Fruit fly (Drosophila melanogaster) whole organism, embryonic: Measurements from ENCODE around the gene CG13465.

Source experiments
- Adf1 ChIP-seq: fragments of 200-800 bp; sonication (Bioruptor generic); IDR thresholded peaks from 2 replicates; pipeline ENCODE4 v1.3.6; 2022; ENCODE audit warnings: missing biosample characterization, missing genetic modification characterization
- CG10431 ChIP-seq: fragments of 200-800 bp; sonication (Bioruptor generic); optimal IDR thresholded peaks from 3 replicates; lab custom pipeline; 2018; ENCODE audit warnings: missing biosample characterization, mild to moderate bottlenecking, missing genetic modification characterization
- CG12236 ChIP-seq: fragments of 200-800 bp; sonication (Bioruptor generic); optimal IDR thresholded peaks from 2 replicates; lab custom pipeline; 2016; ENCODE audit warnings: missing biosample characterization, missing genetic modification characterization
- CG12942 ChIP-seq: fragments of 200-800 bp; sonication (Bioruptor generic); optimal IDR thresholded peaks from 3 replicates; lab custom pipeline; 2016; ENCODE audit warnings: missing biosample characterization, missing genetic modification characterization
- CG13296 ChIP-seq: fragments of 200-800 bp; sonication (Bioruptor generic); optimal IDR thresholded peaks from 3 replicates; lab custom pipeline; 2018; ENCODE audit warnings: missing biosample characterization, mild to moderate bottlenecking, missing genetic modification characterization
- CG14050 ChIP-seq: fragments of 200-800 bp; sonication (Bioruptor generic); IDR thresholded peaks from 3 replicates; pipeline ENCODE4 v1.3.6; 2022; ENCODE audit warnings: missing biosample characterization, missing genetic modification characterization
- CG15514 ChIP-seq: fragments of 200-800 bp; sonication (Bioruptor generic); optimal IDR thresholded peaks from 3 replicates; lab custom pipeline; 2017; ENCODE audit warnings: missing biosample characterization, missing genetic modification characterization, mild to moderate bottlenecking, moderate library complexity, missing genetic modification reagents
- CG15601 ChIP-seq: fragments of 200-800 bp; sonication (Bioruptor generic); optimal IDR thresholded peaks from 3 replicates; lab custom pipeline; 2019; ENCODE audit warnings: missing biosample characterization, mild to moderate bottlenecking, missing genetic modification characterization, moderate library complexity
- CG15696 ChIP-seq: fragments of 200-800 bp; sonication (Bioruptor generic); optimal IDR thresholded peaks from 2 replicates; lab custom pipeline; 2019; ENCODE audit warnings: missing biosample characterization, mild to moderate bottlenecking, missing genetic modification characterization, moderate library complexity
- CG17328 ChIP-seq: fragments of 200-800 bp; sonication (Bioruptor generic); IDR thresholded peaks from 2 replicates; pipeline ENCODE4 v1.3.6; 2022; ENCODE audit warnings: missing biosample characterization, missing genetic modification characterization
- CG18011 ChIP-seq: fragments of 200-800 bp; sonication (Bioruptor generic); optimal IDR thresholded peaks from 2 replicates; lab custom pipeline; 2017; ENCODE audit warnings: missing biosample characterization, missing genetic modification characterization, mild to moderate bottlenecking, moderate library complexity, missing genotype
- CG2202 ChIP-seq: fragments of 200-800 bp; sonication (Bioruptor generic); optimal IDR thresholded peaks from 2 replicates; lab custom pipeline; 2018; ENCODE audit warnings: missing biosample characterization, mild to moderate bottlenecking, missing genetic modification characterization
- CG30020 ChIP-seq: fragments of 200-800 bp; optimal IDR thresholded peaks from 2 replicates; lab custom pipeline; 2019; ENCODE audit warnings: missing biosample characterization, mild to moderate bottlenecking, missing genetic modification characterization, moderate library complexity
- CG3726 ChIP-seq: fragments of 200-800 bp; sonication (Bioruptor generic); IDR thresholded peaks from 3 replicates; pipeline ENCODE4, ENCODE4 v1.3.6; 2022; ENCODE audit warnings: missing biosample characterization, missing genetic modification characterization
- CG6272 ChIP-seq: fragments of 200-800 bp; sonication (Bioruptor generic); IDR thresholded peaks from 2 replicates; pipeline ENCODE4 v1.3.6; 2022; ENCODE audit warnings: missing biosample characterization, missing genetic modification characterization
- CG7372 ChIP-seq: fragments of 200-800 bp; sonication (Bioruptor generic); IDR thresholded peaks from 2 replicates; pipeline ENCODE4 v1.3.6; 2022; ENCODE audit warnings: missing biosample characterization, missing genetic modification characterization
- CG9876 ChIP-seq: fragments of 200-800 bp; sonication (Bioruptor generic); optimal IDR thresholded peaks from 2 replicates; lab custom pipeline; 2016; ENCODE audit warnings: missing biosample characterization, missing genetic modification characterization
- D19A ChIP-seq: fragments of 200-800 bp; optimal IDR thresholded peaks from 3 replicates; lab custom pipeline; 2019; ENCODE audit warnings: missing biosample characterization, mild to moderate bottlenecking, missing genetic modification characterization, moderate library complexity
- E2f1 ChIP-seq: fragments of 200-800 bp; sonication (Bioruptor generic); IDR thresholded peaks from 2 replicates; pipeline ENCODE4 v1.3.6; 2022; ENCODE audit warnings: missing biosample characterization, missing genetic modification characterization
- Lhr ChIP-seq: fragments of 200-800 bp; sonication (Bioruptor generic); optimal IDR thresholded peaks from 3 replicates; lab custom pipeline; 2017; ENCODE audit warnings: mild to moderate bottlenecking, missing biosample characterization, missing genetic modification reagents, missing genetic modification characterization
- Lpt ChIP-seq: fragments of >200 bp; optimal IDR thresholded peaks from 2 replicates; lab custom pipeline; 2018; ENCODE audit warnings: missing biosample characterization, missing genetic modification characterization
- Mad ChIP-seq: fragments of 200-800 bp; sonication (Bioruptor generic); optimal IDR thresholded peaks from 2 replicates; lab custom pipeline; 2016; ENCODE audit warnings: missing biosample characterization, missing genetic modification characterization
- Meics ChIP-seq: fragments of 200-800 bp; sonication (Bioruptor generic); optimal IDR thresholded peaks from 2 replicates; lab custom pipeline; 2017; ENCODE audit warnings: missing biosample characterization, mild to moderate bottlenecking, missing genetic modification characterization
- NFAT ChIP-seq: fragments of 200-800 bp; sonication (Bioruptor generic); IDR thresholded peaks from 2 replicates; pipeline ENCODE4 v1.3.6; 2022; ENCODE audit warnings: missing biosample characterization, missing genetic modification characterization
- Oaz ChIP-seq: fragments of 200-800 bp; sonication (Bioruptor generic); IDR thresholded peaks from 2 replicates; pipeline ENCODE4 v1.3.6; 2022; ENCODE audit warnings: missing biosample characterization, missing genetic modification characterization
- Opbp ChIP-seq: fragments of 200-800 bp; sonication (Bioruptor generic); IDR thresholded peaks from 3 replicates; pipeline ENCODE4 v1.3.6; 2022; ENCODE audit warnings: missing biosample characterization, missing genetic modification characterization; ENCODE audit not compliant: partially characterized antibody
- Scr ChIP-seq: fragments of 200-800 bp; sonication (Bioruptor generic); IDR thresholded peaks from 2 replicates; pipeline ENCODE4 v1.3.6; 2022; ENCODE audit warnings: missing biosample characterization, missing genetic modification characterization; ENCODE audit not compliant: partially characterized antibody
- Sox102F ChIP-seq: fragments of 200-800 bp; sonication (Bioruptor generic); optimal IDR thresholded peaks from 2 replicates; lab custom pipeline; 2018; ENCODE audit warnings: missing biosample characterization, mild to moderate bottlenecking, missing genetic modification characterization, moderate library complexity
- Xrp1 ChIP-seq: fragments of 200-800 bp; sonication (Bioruptor generic); IDR thresholded peaks from 2 replicates; pipeline ENCODE4 v1.3.6; 2022; ENCODE audit warnings: missing biosample characterization, missing genetic modification characterization
- ato ChIP-seq: fragments of 200-800 bp; sonication (Bioruptor generic); IDR thresholded peaks from 2 replicates; pipeline ENCODE4 v1.3.6; 2022; ENCODE audit warnings: missing biosample characterization, missing genetic modification characterization; ENCODE audit not compliant: partially characterized antibody
- chif ChIP-seq, 2 experiments: fragments of 200-800 bp; sonication (Bioruptor generic); optimal IDR thresholded peaks; 3 replicates each; lab custom pipeline; 2016; ENCODE audit warnings: missing biosample characterization in 2 of 2, missing genetic modification characterization in 2 of 2
- chinmo ChIP-seq: fragments of 200-800 bp; sonication (Bioruptor generic); IDR thresholded peaks from 4 replicates; pipeline ENCODE4 v1.3.6; 2022; ENCODE audit warnings: missing biosample characterization, missing genetic modification characterization; ENCODE audit not compliant: partially characterized antibody
- fd64A ChIP-seq: fragments of 200-800 bp; sonication (Bioruptor generic); optimal IDR thresholded peaks from 3 replicates; lab custom pipeline; 2018; ENCODE audit warnings: missing biosample characterization, mild to moderate bottlenecking, missing genetic modification characterization
- fd96Cb ChIP-seq: fragments of 200-800 bp; sonication (Bioruptor generic); optimal IDR thresholded peaks from 2 replicates; lab custom pipeline; 2018; ENCODE audit warnings: missing biosample characterization, mild to moderate bottlenecking, missing genetic modification characterization, moderate library complexity
- gcm ChIP-seq: fragments of 200-800 bp; sonication (Bioruptor generic); optimal IDR thresholded peaks from 2 replicates; lab custom pipeline; 2019; ENCODE audit warnings: missing biosample characterization, mild to moderate bottlenecking, missing genetic modification characterization, moderate library complexity
- inv ChIP-seq: fragments of 200-800 bp; sonication (Bioruptor generic); IDR thresholded peaks from 2 replicates; pipeline ENCODE4 v1.3.6; 2022; ENCODE audit warnings: missing biosample characterization, missing genetic modification characterization; ENCODE audit not compliant: partially characterized antibody
- kay ChIP-seq: fragments of 200-800 bp; sonication (Bioruptor generic); optimal IDR thresholded peaks from 2 replicates; lab custom pipeline; 2016; ENCODE audit warnings: missing biosample characterization, missing genetic modification characterization
- lola ChIP-seq, 3 experiments: fragments of >200 bp in 2 of 3; fragments of 200-800 bp in 1 of 3; sonication (Bioruptor generic) in 1 of 3; optimal IDR thresholded peaks; 2 replicates each; lab custom pipeline; 2017 to 2019; ENCODE audit warnings: missing biosample characterization in 3 of 3, missing genetic modification characterization in 3 of 3, mild to moderate bottlenecking in 1 of 3, moderate library complexity in 1 of 3
- nerfin-2 ChIP-seq: fragments of 200-800 bp; sonication (Bioruptor generic); IDR thresholded peaks from 2 replicates; pipeline ENCODE4 v1.3.6; 2022; ENCODE audit warnings: missing biosample characterization, missing genetic modification characterization; ENCODE audit not compliant: partially characterized antibody
- nom ChIP-seq: fragments of 200-800 bp; sonication (Bioruptor generic); optimal IDR thresholded peaks from 2 replicates; lab custom pipeline; 2017; ENCODE audit warnings: missing biosample characterization, missing genetic modification characterization, mild to moderate bottlenecking, moderate library complexity, missing genetic modification reagents
- oc ChIP-seq: fragments of 200-800 bp; sonication (Bioruptor generic); optimal IDR thresholded peaks from 2 replicates; lab custom pipeline; 2018; ENCODE audit warnings: missing biosample characterization, mild to moderate bottlenecking, missing genetic modification characterization, moderate library complexity
- p53 ChIP-seq: fragments of 200-800 bp; sonication (Bioruptor generic); optimal IDR thresholded peaks from 2 replicates; lab custom pipeline; 2016; ENCODE audit warnings: missing biosample characterization, missing genetic modification characterization
- rib ChIP-seq: fragments of 200-800 bp; sonication (Bioruptor generic); IDR thresholded peaks from 2 replicates; pipeline ENCODE4 v1.3.6; 2022; ENCODE audit warnings: missing biosample characterization, missing genetic modification characterization
- scrt ChIP-seq: fragments of 200-800 bp; sonication (Bioruptor generic); optimal IDR thresholded peaks from 2 replicates; lab custom pipeline; 2018; ENCODE audit warnings: missing biosample characterization, mild to moderate bottlenecking, missing genetic modification characterization, moderate library complexity
- shn ChIP-seq: fragments of 200-800 bp; sonication (Bioruptor generic); optimal IDR thresholded peaks from 3 replicates; lab custom pipeline; 2016; ENCODE audit warnings: missing biosample characterization, missing genetic modification characterization
- sisA ChIP-seq: fragments of 200-800 bp; sonication (Bioruptor generic); IDR thresholded peaks from 2 replicates; pipeline ENCODE4 v1.3.6; 2022; ENCODE audit warnings: missing biosample characterization, missing genetic modification characterization
- so ChIP-seq: fragments of 200-800 bp; sonication (Bioruptor generic); IDR thresholded peaks from 3 replicates; pipeline ENCODE4 v1.3.6; 2022; ENCODE audit warnings: missing biosample characterization, missing genetic modification characterization
- stc ChIP-seq: fragments of 200-800 bp; sonication (Bioruptor generic); IDR thresholded peaks from 2 replicates; pipeline ENCODE4 v1.3.6; 2022; ENCODE audit warnings: missing biosample characterization, missing genetic modification characterization
- toy ChIP-seq: fragments of 200-800 bp; sonication (Bioruptor generic); IDR thresholded peaks from 2 replicates; pipeline ENCODE4 v1.3.6; 2022; ENCODE audit warnings: missing biosample characterization, missing genetic modification characterization
- zfh2 ChIP-seq: fragments of 200-800 bp; sonication (Bioruptor generic); optimal IDR thresholded peaks from 2 replicates; lab custom pipeline; 2016; ENCODE audit warnings: missing biosample characterization, missing genetic modification characterization

CG13465 gene

DNA sequence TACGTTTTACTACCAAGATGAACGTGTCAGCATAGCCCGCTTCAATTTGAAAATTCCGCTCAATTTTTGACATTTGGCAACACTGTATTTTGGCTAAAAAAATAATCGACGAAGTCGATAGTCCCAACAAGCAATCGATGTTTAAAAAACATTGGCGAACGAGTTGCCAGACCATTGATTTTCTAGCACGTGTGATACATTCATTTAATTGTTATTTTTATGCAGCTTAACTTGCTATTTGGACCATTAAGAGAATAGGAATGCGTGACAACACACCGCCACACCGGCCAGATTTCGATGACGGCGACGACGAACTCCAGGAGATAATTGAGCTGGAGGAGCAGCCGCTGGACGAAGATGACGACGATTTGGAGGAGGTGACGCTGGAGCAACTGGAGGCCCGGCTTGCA is 38.5 kb upstream of the CG13465 start, which contains the start of gene CG5114 (continued):
- no peak for TF ChIP-seq sisA
- no peak for TF ChIP-seq scrt
- TF ChIP-seq Opbp (GFP tag; lab: Robert Waterston, UW): peak; percentile 94
- no peak for TF ChIP-seq D19A (tag; lab: Kevin White, UChicago)
- TF ChIP-seq p53: peak; percentile 56
- no peak for TF ChIP-seq CG3726 (GFP tag; lab: Robert Waterston, UW)
- TF ChIP-seq stc (GFP tag; lab: Robert Waterston, UW): no peak
- TF ChIP-seq shn (GFP tag; lab: Kevin White, UChicago): peak; percentile 2
- TF ChIP-seq Lpt (GFP tag; lab: Kevin White, UChicago): no peak
- TF ChIP-seq CG18011 (GFP tag; lab: Kevin White, UChicago): peak; percentile 42
- TF ChIP-seq CG10431 (GFP tag; lab: Kevin White, UChicago): no peak
- TF ChIP-seq gcm: peak; percentile 17
- TF ChIP-seq kay (GFP tag; lab: Kevin White, UChicago): peak; percentile 54
- peak; percentile 88 for TF ChIP-seq Scr (GFP tag; lab: Robert Waterston, UW)
- TF ChIP-seq Sox102F (GFP tag; lab: Kevin White, UChicago): peak; percentile 14
- TF ChIP-seq CG7372 (GFP tag; lab: Robert Waterston, UW): no peak
- peak; percentile 38 for TF ChIP-seq Lhr
- TF ChIP-seq Oaz (GFP tag; lab: Robert Waterston, UW): no peak
- TF ChIP-seq inv (GFP tag; lab: Robert Waterston, UW): peak; percentile 84
- TF ChIP-seq CG12236: no peak
- no peak for TF ChIP-seq E2f1 (GFP tag; lab: Robert Waterston, UW)
- TF ChIP-seq chif (GFP tag; optimal IDR thresholded peaks at IDR 0.05; lab: Kevin White, UChicago): peak; percentile 25 to 51
- TF ChIP-seq lola (GFP tag; optimal IDR thresholded peaks at IDR 0.05; lab: Kevin White, UChicago): no peak
- peak; percentile 33 for TF ChIP-seq CG30020
- peak; percentile 57; the same call in 1 of the 2 replicates for TF ChIP-seq NFAT (GFP tag; lab: Robert Waterston, UW)
- TF ChIP-seq CG13296 (GFP tag; lab: Kevin White, UChicago): peak; percentile 32
- no peak for TF ChIP-seq oc (tag; lab: Kevin White, UChicago)
- TF ChIP-seq CG15601 (tag; lab: Kevin White, UChicago): peak; percentile 6
- TF ChIP-seq Meics (GFP tag; lab: Kevin White, UChicago): no peak
- TF ChIP-seq so (GFP tag; lab: Robert Waterston, UW): no peak
- TF ChIP-seq CG15696: no peak
- 0 out of 3 replicates have a peak, but pooled peaks have one; percentile 17 for TF ChIP-seq CG14050 (GFP tag; lab: Robert Waterston, UW)
- no peak for TF ChIP-seq toy (GFP tag; lab: Robert Waterston, UW)
- TF ChIP-seq Mad (GFP tag; lab: Kevin White, UChicago): peak; percentile 43
- no peak for TF ChIP-seq nom (GFP tag; lab: Kevin White, UChicago)
- TF ChIP-seq zfh2 (GFP tag; lab: Kevin White, UChicago): peak; percentile 6
- no peak for TF ChIP-seq CG9876
- no peak for TF ChIP-seq fd64A (GFP tag; lab: Kevin White, UChicago)
- 0 out of 2 replicates have a peak, but pooled peaks have one; percentile 24 for TF ChIP-seq CG17328 (GFP tag; lab: Robert Waterston, UW)
- TF ChIP-seq Adf1 (GFP tag; lab: Robert Waterston, UW): no peak
- TF ChIP-seq ato: peak; percentile 76
- TF ChIP-seq chinmo (GFP tag; lab: Robert Waterston, UW): 0 out of 4 replicates have a peak, but pooled peaks have one; percentile 85
- no peak for TF ChIP-seq CG6272 (GFP tag; lab: Robert Waterston, UW)
- peak; percentile 78 for TF ChIP-seq nerfin-2 (GFP tag; lab: Robert Waterston, UW)
- TF ChIP-seq Xrp1 (GFP tag; lab: Robert Waterston, UW): peak; percentile 57; the same call in 1 of the 2 replicates
- peak; percentile 67 for TF ChIP-seq CG15514 (GFP tag; lab: Kevin White, UChicago)
- TF ChIP-seq rib (GFP tag; lab: Robert Waterston, UW): no peak
- no peak for TF ChIP-seq fd96Cb (tag; lab: Kevin White, UChicago)
- TF ChIP-seq CG12942: no peak
- TF ChIP-seq CG2202 (tag; lab: Kevin White, UChicago): no peak
